Worm (Caenorhabditis elegans): ENCODE results near the gene srb-16.
"Not testable (repeated sequence)": the region's sequence is repeated elsewhere in the genome, so short reads cannot be mapped to it uniquely, and the experiment has no call there.

ce11 chrII:5158774-5159173 is 8.0 kb upstream of the srb-16 start, which contains the start of gene F58A6.9:
- not testable (repeated sequence) for TF ChIP-seq mep-1 (tag; optimal IDR thresholded peaks at IDR 0.05); fos-1 (tag; optimal IDR thresholded peaks at IDR 0.05); unc-39 (tag; optimal IDR thresholded peaks at IDR 0.05); nhr-11 (tag; optimal IDR thresholded peaks at IDR 0.05); mdl-1 (tag; optimal IDR thresholded peaks at IDR 0.05); pha-4 (GFP tag; IDR thresholded peaks at IDR 0.05); pha-4 (tag; optimal IDR thresholded peaks at IDR 0.05); sdz-12 (GFP tag; optimal IDR thresholded peaks at IDR 0.05); nhr-237 (tag; optimal IDR thresholded peaks at IDR 0.05); nhr-28 (tag; optimal IDR thresholded peaks at IDR 0.05); lsy-2 (tag; optimal IDR thresholded peaks at IDR 0.05); zfp-3 (GFP tag; conservative IDR thresholded peaks at IDR 0.05); ceh-82 (tag; optimal IDR thresholded peaks at IDR 0.05)

Measured in whole organism, L4 larva.